Fruit fly (Drosophila melanogaster) whole organism, adult: Measurements from ENCODE around the gene Bulli.

Source experiments
- CG12768 ChIP-seq: fragments of 200-800 bp; sonication (Bioruptor generic); optimal IDR thresholded peaks from 2 replicates; lab custom pipeline; 2017; ENCODE audit warnings: missing biosample characterization, missing genetic modification characterization, mild to moderate bottlenecking, moderate library complexity, missing genetic modification reagents
- CG14711 ChIP-seq: fragments of 200-800 bp; sonication (Bioruptor generic); optimal IDR thresholded peaks from 2 replicates; lab custom pipeline; 2018; ENCODE audit warnings: missing biosample characterization, mild to moderate bottlenecking, missing genetic modification characterization, moderate library complexity
- CG33017 ChIP-seq: fragments of 200-800 bp; sonication (Bioruptor generic); optimal IDR thresholded peaks from 2 replicates; lab custom pipeline; 2018; ENCODE audit warnings: missing biosample characterization, mild to moderate bottlenecking, missing genetic modification characterization, moderate library complexity
- CG5204 ChIP-seq: fragments of 200-800 bp; sonication (Bioruptor generic); optimal IDR thresholded peaks from 2 replicates; lab custom pipeline; 2016; ENCODE audit warnings: missing biosample characterization, missing genetic modification characterization
- Mnt ChIP-seq: fragments of 200-800 bp; sonication (Bioruptor generic); optimal IDR thresholded peaks from 2 replicates; lab custom pipeline; 2016; ENCODE audit warnings: missing biosample characterization, mild to moderate bottlenecking, missing genetic modification characterization
- cic ChIP-seq: fragments of 200-800 bp; sonication (Bioruptor generic); optimal IDR thresholded peaks from 2 replicates; lab custom pipeline; 2017; ENCODE audit warnings: missing biosample characterization, mild to moderate bottlenecking, missing genetic modification characterization, moderate library complexity
- kay ChIP-seq: fragments of 200-800 bp; sonication (Bioruptor generic); peaks from one replicate; lab custom pipeline; 2016; ENCODE audit warnings: missing biosample characterization, missing genetic modification characterization, borderline replicate concordance
- pad ChIP-seq: fragments of 200-800 bp; sonication (Bioruptor generic); optimal IDR thresholded peaks from 3 replicates; lab custom pipeline; 2017; ENCODE audit warnings: missing biosample characterization, missing genetic modification characterization, mild to moderate bottlenecking, moderate library complexity, missing genetic modification reagents
- tj ChIP-seq: fragments of 200-800 bp; sonication (Bioruptor generic); optimal IDR thresholded peaks from 3 replicates; lab custom pipeline; 2017; ENCODE audit warnings: missing biosample characterization, mild to moderate bottlenecking, missing genetic modification characterization, moderate library complexity
- toe ChIP-seq: fragments of 200-800 bp; sonication (Bioruptor generic); optimal IDR thresholded peaks from 2 replicates; lab custom pipeline; 2016; ENCODE audit warnings: missing biosample characterization, missing genetic modification characterization

DNA sequence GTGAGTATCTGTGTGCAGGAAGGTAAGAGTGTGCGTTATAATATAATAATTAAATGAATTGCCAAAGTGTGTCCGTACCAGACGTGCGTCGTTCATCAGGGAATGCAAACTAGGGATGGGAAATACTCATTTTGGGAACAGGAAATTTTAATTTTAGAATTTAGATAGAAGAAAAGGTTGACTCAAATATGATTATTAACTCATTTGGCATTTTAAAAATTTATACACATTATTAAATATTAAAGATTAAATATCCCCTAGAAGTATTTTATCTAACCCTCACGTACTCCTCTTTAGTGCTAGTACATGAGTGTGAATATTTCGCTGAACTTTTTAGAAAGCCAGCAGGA is 48.0 kb upstream of the Bulli start:
- TF ChIP-seq tj (GFP tag; lab: Kevin White, UChicago), result no peak
- no peak for TF ChIP-seq pad
- no peak for TF ChIP-seq CG33017 (tag; lab: Kevin White, UChicago)
- TF ChIP-seq CG12768, result no peak
- TF ChIP-seq cic (GFP tag; lab: Kevin White, UChicago), result no peak
- no peak for TF ChIP-seq CG14711 (tag; lab: Kevin White, UChicago)
- peak; percentile 32 for TF ChIP-seq kay (GFP tag; lab: Kevin White, UChicago)
- no peak for TF ChIP-seq toe (GFP tag; lab: Kevin White, UChicago)
- no peak for TF ChIP-seq CG5204 (GFP tag; lab: Kevin White, UChicago)
- TF ChIP-seq Mnt, result no peak
